Worm (Caenorhabditis elegans) whole organism, L2 larva: ENCODE results near the gene tir-1.

Source experiments
- ceh-82 ChIP-seq: fragments of 150-350 bp; optimal IDR thresholded peaks from 2 replicates; lab custom pipeline; 2014; ENCODE audit warnings: missing biosample characterization, missing genetic modification characterization
- dmd-4 ChIP-seq: sonication (generic microtip); optimal IDR thresholded peaks from 2 replicates; lab custom pipeline; 2017; ENCODE audit warnings: missing biosample characterization, missing genetic modification characterization
- elt-1 ChIP-seq: fragments of 150-350 bp; optimal IDR thresholded peaks from 2 replicates; lab custom pipeline; 2014; ENCODE audit warnings: missing biosample characterization, missing genetic modification characterization
- lin-39 ChIP-seq: fragments of 150-350 bp; optimal IDR thresholded peaks from 2 replicates; lab custom pipeline; 2014; ENCODE audit warnings: missing biosample characterization, missing genetic modification reagents, missing genetic modification characterization
- nhr-11 ChIP-seq: fragments of 150-350 bp; optimal IDR thresholded peaks from 2 replicates; lab custom pipeline; 2014; ENCODE audit warnings: missing biosample characterization, missing genetic modification characterization
- nhr-23 ChIP-seq: fragments of 150-350 bp; optimal IDR thresholded peaks from 2 replicates; lab custom pipeline; 2014; ENCODE audit warnings: missing biosample characterization, missing genetic modification reagents, missing genetic modification characterization
- nhr-237 ChIP-seq: fragments of 150-350 bp; optimal IDR thresholded peaks from 2 replicates; lab custom pipeline; 2014; ENCODE audit warnings: missing biosample characterization, missing genetic modification characterization
- nhr-25 ChIP-seq: fragments of 150-350 bp; sonication (generic microtip); optimal IDR thresholded peaks from 3 replicates; lab custom pipeline; 2014; ENCODE audit warnings: missing biosample characterization, missing genetic modification characterization
- nhr-77 ChIP-seq: fragments of 150-350 bp; optimal IDR thresholded peaks from 2 replicates; lab custom pipeline; 2014; ENCODE audit warnings: missing biosample characterization, missing genetic modification characterization

ce11 chrIII:3928136-3928535 is 26.7 kb upstream of the tir-1 start, which contains the start of gene F37A8.1:
- TF ChIP-seq nhr-23 (no peak), nhr-11 (no peak), dmd-4 (tag; lab: Kevin White, UChicago) (no peak), nhr-237 (tag; lab: Kevin White, UChicago) (no peak), elt-1 (tag; lab: Kevin White, UChicago) (no peak), nhr-77 (tag; lab: Kevin White, UChicago) (no peak), ceh-82 (tag; lab: Kevin White, UChicago) (no peak), nhr-25 (tag; lab: Kevin White, UChicago) (no peak), lin-39 (tag; lab: Kevin White, UChicago) (no peak)
